Worm (Caenorhabditis elegans) whole organism, L4 larva: Measurements from ENCODE around the gene mdt-1.2.
A peak's percentile ranks its signal among the peaks of the same experiment; 100 is the strongest.

Source experiments
- F49E8.2 ChIP-seq: sonication (generic microtip); optimal IDR thresholded peaks from 2 replicates; lab custom pipeline; 2016; ENCODE audit warnings: missing compliant biosample characterization, mild to moderate bottlenecking, missing genetic modification characterization, borderline replicate concordance
- R02D3.7 ChIP-seq: fragments of 150-350 bp; sonication (generic microtip); optimal IDR thresholded peaks from 3 replicates; lab custom pipeline; 2014; ENCODE audit warnings: missing biosample characterization, missing genetic modification characterization
- T26A8.4 ChIP-seq: fragments of 200-800 bp; sonication (Bioruptor generic); IDR thresholded peaks from 2 replicates; pipeline ENCODE4 v1.3.6; 2022; ENCODE audit warnings: missing genetic modification characterization, missing compliant biosample characterization
- Y48G9A.11 ChIP-seq: fragments of 200-800 bp; sonication (Bioruptor generic); IDR thresholded peaks from 2 replicates; pipeline ENCODE4 v1.3.6; 2022; ENCODE audit warnings: missing genetic modification reagents, missing genetic modification characterization, missing compliant biosample characterization
- ZK337.2 ChIP-seq: fragments of 200-800 bp; sonication (Bioruptor generic); IDR thresholded peaks from 2 replicates; pipeline ENCODE4 v1.3.6; 2022; ENCODE audit warnings: missing genetic modification reagents, missing genetic modification characterization, missing compliant biosample characterization
- aha-1 ChIP-seq: fragments of 150-350 bp; peaks from one replicate; lab custom pipeline; 2014; ENCODE audit warnings: missing biosample characterization, missing genetic modification characterization
- ceh-20 ChIP-seq: fragments of 200-800 bp; sonication (Bioruptor generic); IDR thresholded peaks from 2 replicates; pipeline ENCODE4 v1.3.6; 2022; ENCODE audit warnings: missing genetic modification reagents, missing genetic modification characterization, missing compliant biosample characterization
- ceh-28 ChIP-seq: fragments of 150-350 bp; optimal IDR thresholded peaks from 2 replicates; lab custom pipeline; 2014; ENCODE audit warnings: missing biosample characterization, missing genetic modification reagents, missing genetic modification characterization
- ceh-32 ChIP-seq: sonication (generic microtip); optimal IDR thresholded peaks from 2 replicates; lab custom pipeline; 2016; ENCODE audit warnings: mild to moderate bottlenecking, missing genetic modification characterization, missing compliant biosample characterization; ENCODE audit not compliant: poor library complexity
- ceh-44 ChIP-seq: fragments of 200-800 bp; sonication (Bioruptor generic); IDR thresholded peaks from 2 replicates; pipeline ENCODE4 v1.3.6; 2022; ENCODE audit warnings: missing genetic modification reagents, missing genetic modification characterization, missing compliant biosample characterization
- ceh-62 ChIP-seq: sonication (generic microtip); optimal IDR thresholded peaks from 2 replicates; lab custom pipeline; 2017; ENCODE audit warnings: missing biosample characterization, missing genetic modification characterization
- daf-16 ChIP-seq, 3 experiments: sonication (generic microtip); optimal IDR thresholded peaks; 2 replicates each; lab custom pipeline; 2016 to 2017; ENCODE audit warnings: missing genetic modification characterization in 3 of 3, missing genetic modification reagents in 3 of 3, mild to moderate bottlenecking in 2 of 3, missing compliant biosample characterization in 2 of 3, missing biosample characterization in 1 of 3, moderate library complexity in 1 of 3
- dmd-6 ChIP-seq: fragments of 200-800 bp; sonication (Bioruptor generic); IDR thresholded peaks from 2 replicates; pipeline ENCODE4 v1.3.6; 2022; ENCODE audit warnings: missing genetic modification reagents, missing genetic modification characterization, missing compliant biosample characterization
- dmd-8 ChIP-seq: fragments of 200-800 bp; sonication (Bioruptor generic); IDR thresholded peaks from 2 replicates; pipeline ENCODE4 v1.3.6; 2022; ENCODE audit warnings: missing genetic modification characterization, missing compliant biosample characterization
- dmd-9 ChIP-seq: fragments of 200-800 bp; sonication (Bioruptor generic); IDR thresholded peaks from 2 replicates; pipeline ENCODE4 v1.3.6; 2022; ENCODE audit warnings: missing genetic modification reagents, missing genetic modification characterization, missing compliant biosample characterization
- dve-1 ChIP-seq: sonication (generic microtip); optimal IDR thresholded peaks from 2 replicates; lab custom pipeline; 2017; ENCODE audit warnings: antibody characterized with exemption, mild to moderate bottlenecking, missing genetic modification characterization, missing compliant biosample characterization; ENCODE audit not compliant: insufficient read depth
- egl-27 ChIP-seq: sonication (generic microtip); optimal IDR thresholded peaks from 3 replicates; lab custom pipeline; 2017; ENCODE audit warnings: missing biosample characterization, missing genetic modification reagents, missing genetic modification characterization
- egl-43 ChIP-seq: fragments of 200-800 bp; sonication (Bioruptor generic); IDR thresholded peaks from 2 replicates; pipeline ENCODE4 v1.3.6; 2022; ENCODE audit warnings: missing genetic modification reagents, missing genetic modification characterization, missing compliant biosample characterization
- fos-1 ChIP-seq: fragments of 150-350 bp; optimal IDR thresholded peaks from 2 replicates; lab custom pipeline; 2014; ENCODE audit warnings: missing biosample characterization, missing genetic modification characterization
- hlh-11 ChIP-seq: fragments of 200-800 bp; sonication (Bioruptor generic); optimal IDR thresholded peaks from 2 replicates; lab custom pipeline; 2018; ENCODE audit warnings: mild to moderate bottlenecking, missing genetic modification characterization, missing compliant biosample characterization
- hlh-30 ChIP-seq: sonication (generic microtip); optimal IDR thresholded peaks from 2 replicates; lab custom pipeline; 2017; ENCODE audit warnings: antibody characterized with exemption, mild to moderate bottlenecking, missing genetic modification characterization, missing compliant biosample characterization; ENCODE audit not compliant: insufficient read depth
- lin-1 ChIP-seq: fragments of 200-800 bp; sonication (Bioruptor generic); IDR thresholded peaks from 2 replicates; pipeline ENCODE4 v1.3.6; 2022; ENCODE audit warnings: missing genetic modification reagents, missing genetic modification characterization, missing compliant biosample characterization
- lin-15B ChIP-seq: fragments of 150-350 bp; sonication (generic microtip); optimal IDR thresholded peaks from 3 replicates; lab custom pipeline; 2014; ENCODE audit warnings: missing biosample characterization, missing genetic modification characterization
- lin-29 ChIP-seq: fragments of 200-800 bp; sonication (Bioruptor generic); IDR thresholded peaks from 2 replicates; pipeline ENCODE4 v1.3.6; 2022; ENCODE audit warnings: missing genetic modification reagents, missing genetic modification characterization, missing compliant biosample characterization
- lin-38 ChIP-seq: fragments of 200-800 bp; sonication (Bioruptor generic); IDR thresholded peaks from 2 replicates; pipeline ENCODE4 v1.3.6; 2022; ENCODE audit warnings: missing genetic modification reagents, missing genetic modification characterization, missing compliant biosample characterization
- madf-5 ChIP-seq, 2 experiments: fragments of 200-800 bp; sonication (Bioruptor generic); IDR thresholded peaks; 2 replicates each; pipeline ENCODE4 v1.3.6; 2022; ENCODE audit warnings: missing compliant biosample characterization in 2 of 2, missing genetic modification characterization in 2 of 2
- mep-1 ChIP-seq: fragments of 150-350 bp; sonication (generic microtip); optimal IDR thresholded peaks from 3 replicates; lab custom pipeline; 2014; ENCODE audit warnings: missing biosample characterization, missing genetic modification characterization
- mes-2 ChIP-seq: sonication (generic microtip); optimal IDR thresholded peaks from 2 replicates; lab custom pipeline; 2016; ENCODE audit warnings: missing genotype, mild to moderate bottlenecking, missing genetic modification characterization, missing compliant biosample characterization; ENCODE audit not compliant: poor library complexity, severe bottlenecking
- mxl-2 ChIP-seq: fragments of 200-800 bp; sonication (Bioruptor generic); conservative IDR thresholded peaks from 2 replicates; pipeline ENCODE4 v1.3.6; 2022; ENCODE audit warnings: missing genetic modification reagents, missing genetic modification characterization, missing compliant biosample characterization
- mxl-3 ChIP-seq: fragments of 200-800 bp; sonication (Bioruptor generic); optimal IDR thresholded peaks from 2 replicates; lab custom pipeline; 2018; ENCODE audit warnings: mild to moderate bottlenecking, missing genetic modification characterization, missing compliant biosample characterization
- nhr-102 ChIP-seq: sonication (generic microtip); optimal IDR thresholded peaks from 2 replicates; lab custom pipeline; 2016; ENCODE audit warnings: mild to moderate bottlenecking, missing genetic modification characterization, moderate library complexity, missing compliant biosample characterization
- nhr-111 ChIP-seq: fragments of 200-800 bp; sonication (Bioruptor generic); optimal IDR thresholded peaks from 2 replicates; lab custom pipeline; 2018; ENCODE audit warnings: mild to moderate bottlenecking, missing genetic modification characterization, missing compliant biosample characterization
- nhr-237 ChIP-seq: sonication (generic microtip); optimal IDR thresholded peaks from 2 replicates; lab custom pipeline; 2017; ENCODE audit warnings: missing biosample characterization, missing genetic modification characterization
- nhr-25 ChIP-seq: sonication (generic microtip); optimal IDR thresholded peaks from 2 replicates; lab custom pipeline; 2017; ENCODE audit warnings: missing genetic modification characterization, mild to moderate bottlenecking, missing compliant biosample characterization, antibody characterized with exemption, moderate library complexity, borderline replicate concordance; ENCODE audit not compliant: insufficient read depth
- nhr-41 ChIP-seq: fragments of 200-800 bp; sonication (Bioruptor generic); IDR thresholded peaks from 2 replicates; pipeline ENCODE4 v1.3.6; 2022; ENCODE audit warnings: missing genetic modification reagents, missing genetic modification characterization, missing compliant biosample characterization
- nhr-42 ChIP-seq: fragments of 200-800 bp; sonication (Bioruptor generic); IDR thresholded peaks from 2 replicates; pipeline ENCODE4 v1.3.6; 2022; ENCODE audit warnings: missing genetic modification characterization, missing compliant biosample characterization
- nhr-6 ChIP-seq: fragments of 150-350 bp; optimal IDR thresholded peaks from 2 replicates; lab custom pipeline; 2014; ENCODE audit warnings: missing biosample characterization, missing genetic modification characterization
- nhr-77 ChIP-seq: fragments of 150-350 bp; optimal IDR thresholded peaks from 2 replicates; lab custom pipeline; 2014; ENCODE audit warnings: missing biosample characterization, missing genetic modification characterization
- pha-4 ChIP-seq, 2 experiments: fragments of 150-350 bp in 1 of 2; fragments of 200-800 bp in 1 of 2; sonication (Bioruptor generic) in 1 of 2; IDR thresholded peaks in 1 of 2; optimal IDR thresholded peaks in 1 of 2; 2 replicates each; pipeline versions ENCODE4 v1.3.6 to Lab custom; 2014 to 2022; ENCODE audit warnings: missing genetic modification characterization in 2 of 2, missing genetic modification reagents in 2 of 2, missing biosample characterization in 1 of 2, missing compliant biosample characterization in 1 of 2
- php-3 ChIP-seq: fragments of 200-800 bp; sonication (Bioruptor generic); IDR thresholded peaks from 2 replicates; pipeline ENCODE4 v1.3.6; 2022; ENCODE audit warnings: missing genetic modification reagents, missing genetic modification characterization, missing compliant biosample characterization
- pqm-1 ChIP-seq: sonication (generic microtip); optimal IDR thresholded peaks from 2 replicates; lab custom pipeline; 2017; ENCODE audit warnings: missing biosample characterization, missing genetic modification characterization
- sdz-12 ChIP-seq: fragments of 200-800 bp; sonication (Bioruptor generic); optimal IDR thresholded peaks from 2 replicates; lab custom pipeline; 2018; ENCODE audit warnings: mild to moderate bottlenecking, missing genetic modification characterization, missing compliant biosample characterization
- snpc-1.2 ChIP-seq: fragments of 200-800 bp; sonication (Bioruptor generic); IDR thresholded peaks from 2 replicates; pipeline ENCODE4 v1.3.6; 2022; ENCODE audit warnings: missing genetic modification reagents, missing genetic modification characterization, missing compliant biosample characterization
- spr-1 ChIP-seq: sonication (generic microtip); optimal IDR thresholded peaks from 2 replicates; lab custom pipeline; 2016; ENCODE audit warnings: mild to moderate bottlenecking, missing genetic modification characterization, missing compliant biosample characterization
- spr-3 ChIP-seq: fragments of 200-800 bp; sonication (Bioruptor generic); optimal IDR thresholded peaks from 2 replicates; lab custom pipeline; 2018; ENCODE audit warnings: mild to moderate bottlenecking, missing genetic modification characterization, missing compliant biosample characterization
- tra-1 ChIP-seq: fragments of 200-800 bp; sonication (Bioruptor generic); IDR thresholded peaks from 2 replicates; pipeline ENCODE4 v1.3.6; 2022; ENCODE audit warnings: missing genetic modification reagents, missing genetic modification characterization, missing compliant biosample characterization
- zfp-2 ChIP-seq: sonication (generic microtip); optimal IDR thresholded peaks from 2 replicates; lab custom pipeline; 2016; ENCODE audit warnings: mild to moderate bottlenecking, missing genetic modification characterization, missing compliant biosample characterization

mdt-1.2 gene

DNA sequence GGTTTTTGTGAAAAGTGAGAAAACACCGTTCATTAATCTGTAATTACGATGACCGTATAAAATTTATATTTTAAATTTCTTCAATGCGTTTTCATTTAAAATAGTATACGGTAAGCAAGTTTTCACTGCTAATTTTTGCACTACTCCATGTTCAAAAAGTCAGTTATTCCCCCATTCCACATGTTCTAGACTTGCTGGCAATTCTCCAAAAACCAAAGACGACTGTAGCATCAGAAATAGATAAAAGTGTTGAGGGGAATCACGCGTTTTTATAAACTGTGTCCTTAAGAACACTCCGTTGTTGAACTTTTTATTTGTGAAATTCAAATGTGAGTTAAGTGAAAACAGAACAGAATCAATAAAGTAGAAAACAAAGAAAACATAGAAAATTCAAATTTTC is 15.6 kb upstream of the mdt-1.2 start (continued):
- no peak for TF ChIP-seq ceh-62 (tag; lab: Kevin White, UChicago)
- no peak for TF ChIP-seq ZK337.2 (GFP tag; lab: Robert Waterston, UW)
- no peak for TF ChIP-seq nhr-237 (tag; lab: Kevin White, UChicago)
- TF ChIP-seq lin-1 (GFP tag; lab: Robert Waterston, UW) = 0 out of 2 replicates have a peak, but pooled peaks have one; percentile 10
- no peak for TF ChIP-seq ceh-44 (GFP tag; lab: Robert Waterston, UW)
- TF ChIP-seq egl-43 (GFP tag; lab: Robert Waterston, UW) = no peak
- TF ChIP-seq ceh-28 (tag; lab: Kevin White, UChicago) = no peak
- TF ChIP-seq Y48G9A.11 (GFP tag; lab: Robert Waterston, UW) = no peak
- TF ChIP-seq T26A8.4 = no peak
- peak; percentile 70 for TF ChIP-seq mep-1 (tag; lab: Kevin White, UChicago)
- 0 out of 2 replicates have a peak, but pooled peaks have one; percentile 0 for TF ChIP-seq php-3 (GFP tag; lab: Robert Waterston, UW)
- TF ChIP-seq pqm-1 = peak; percentile 34
- TF ChIP-seq spr-1 (tag; lab: Kevin White, UChicago) = no peak
- peak; percentile 41 for TF ChIP-seq hlh-11 (tag; lab: Kevin White, UChicago)
- no peak for TF ChIP-seq pha-4 (GFP tag; IDR thresholded peaks at IDR 0.05; lab: Robert Waterston, UW)
- TF ChIP-seq pha-4 (tag; optimal IDR thresholded peaks at IDR 0.05; lab: Kevin White, UChicago) = no peak
- no peak for TF ChIP-seq mes-2
- TF ChIP-seq mxl-2 = no peak
- no peak for TF ChIP-seq fos-1 (tag; lab: Kevin White, UChicago)
- TF ChIP-seq aha-1 (tag; lab: Kevin White, UChicago) = peak; percentile 98
- TF ChIP-seq dmd-8 = no peak
- TF ChIP-seq dve-1 (tag; lab: Kevin White, UChicago) = peak; percentile 85
- no peak for TF ChIP-seq zfp-2 (tag; lab: Kevin White, UChicago)
- no peak for TF ChIP-seq nhr-42
- peak; percentile 52 for TF ChIP-seq hlh-30

ce11 chrX:17138060-17138557 is 13.2 kb upstream of the mdt-1.2 start, which contains the start of gene cnp-3:
TSS of gene cnp-3 (minus strand) at chrX:17138110.
- TF ChIP-seq ceh-20 (GFP tag; lab: Robert Waterston, UW) (no peak), tra-1 (GFP tag; lab: Robert Waterston, UW) (no peak), madf-5 (GFP tag; IDR thresholded peaks at IDR 0.05; lab: Robert Waterston, UW) (no peak), mep-1 (tag; lab: Kevin White, UChicago) (peak; percentile 32), dmd-9 (GFP tag; lab: Robert Waterston, UW) (no peak), daf-16 (GFP tag; optimal IDR thresholded peaks at IDR 0.05; lab: Kevin White, UChicago) (no peak), daf-16 (tag; optimal IDR thresholded peaks at IDR 0.05; lab: Kevin White, UChicago) (peak; percentile 47), snpc-1.2 (GFP tag; lab: Robert Waterston, UW) (no peak), mxl-3 (GFP tag; lab: Kevin White, UChicago) (peak; percentile 68), lin-15B (no peak), lin-38 (GFP tag; lab: Robert Waterston, UW) (no peak), ceh-32 (tag; lab: Kevin White, UChicago) (no peak), nhr-41 (GFP tag; lab: Robert Waterston, UW) (no peak), mes-2 (no peak), nhr-237 (tag; lab: Kevin White, UChicago) (no peak), dmd-6 (GFP tag; lab: Robert Waterston, UW) (peak; percentile 45), spr-3 (GFP tag; lab: Kevin White, UChicago) (no peak), nhr-6 (peak; percentile 16), pha-4 (GFP tag; IDR thresholded peaks at IDR 0.05; lab: Robert Waterston, UW) (no peak), pha-4 (tag; optimal IDR thresholded peaks at IDR 0.05; lab: Kevin White, UChicago) (no peak), fos-1 (tag; lab: Kevin White, UChicago) (no peak), nhr-102 (tag; lab: Kevin White, UChicago) (peak; percentile 11), nhr-77 (tag; lab: Kevin White, UChicago) (no peak), dmd-8 (no peak), mxl-2 (no peak), lin-29 (no peak), nhr-25 (no peak), nhr-111 (GFP tag; lab: Kevin White, UChicago) (no peak), R02D3.7 (no peak), sdz-12 (GFP tag; lab: Kevin White, UChicago) (no peak), F49E8.2 (tag; lab: Kevin White, UChicago) (no peak), egl-27 (tag; lab: Kevin White, UChicago) (no peak)
